Fruit fly (Drosophila melanogaster) whole organism, embryonic: ENCODE data around the gene CG6398.

Experiments used
- Abd-B ChIP-seq: fragments of 200-800 bp; sonication (Bioruptor generic); optimal IDR thresholded peaks from 2 replicates; lab custom pipeline; 2018; ENCODE audit warnings: missing biosample characterization, mild to moderate bottlenecking, missing genetic modification characterization, moderate library complexity
- BEAF-32 ChIP-seq: fragments of 200-800 bp; sonication (Bioruptor generic); optimal IDR thresholded peaks from 3 replicates; lab custom pipeline; 2017; ENCODE audit warnings: missing biosample characterization, missing genetic modification characterization, mild to moderate bottlenecking, moderate library complexity, missing genetic modification reagents
- CG10147 ChIP-seq: fragments of 200-800 bp; sonication (Bioruptor generic); optimal IDR thresholded peaks from 2 replicates; lab custom pipeline; 2019; ENCODE audit warnings: missing biosample characterization, mild to moderate bottlenecking, missing genetic modification characterization, moderate library complexity
- CG10321 ChIP-seq: fragments of 200-800 bp; sonication (Bioruptor generic); IDR thresholded peaks from 2 replicates; pipeline ENCODE4 v1.3.6; 2022; ENCODE audit warnings: missing biosample characterization, missing genetic modification characterization
- CG10462 ChIP-seq: fragments of 200-800 bp; sonication (Bioruptor generic); optimal IDR thresholded peaks from 2 replicates; lab custom pipeline; 2016; ENCODE audit warnings: missing biosample characterization, missing genetic modification characterization
- CG10543 ChIP-seq: fragments of 200-800 bp; sonication (Bioruptor generic); optimal IDR thresholded peaks from 3 replicates; lab custom pipeline; 2017; ENCODE audit warnings: missing biosample characterization, mild to moderate bottlenecking, missing genetic modification characterization, moderate library complexity
- CG10654 ChIP-seq: fragments of 200-800 bp; sonication (Bioruptor generic); optimal IDR thresholded peaks from 2 replicates; lab custom pipeline; 2016; ENCODE audit warnings: missing biosample characterization, missing genetic modification characterization
- CG11085 ChIP-seq: fragments of 200-800 bp; sonication (Bioruptor generic); IDR thresholded peaks from 2 replicates; pipeline ENCODE4 v1.3.6; 2022; ENCODE audit warnings: missing biosample characterization, missing genetic modification characterization
- CG12071 ChIP-seq: fragments of 200-800 bp; sonication (Bioruptor generic); optimal IDR thresholded peaks from 3 replicates; lab custom pipeline; 2018; ENCODE audit warnings: missing biosample characterization, mild to moderate bottlenecking, missing genetic modification characterization
- CG12104 ChIP-seq: fragments of 200-800 bp; sonication (Bioruptor generic); optimal IDR thresholded peaks from 3 replicates; lab custom pipeline; 2016; ENCODE audit warnings: missing biosample characterization, missing genetic modification characterization
- CG15601 ChIP-seq: fragments of 200-800 bp; sonication (Bioruptor generic); optimal IDR thresholded peaks from 3 replicates; lab custom pipeline; 2019; ENCODE audit warnings: missing biosample characterization, mild to moderate bottlenecking, missing genetic modification characterization, moderate library complexity
- CG17361 ChIP-seq: fragments of 200-800 bp; sonication (Bioruptor generic); IDR thresholded peaks from 3 replicates; pipeline ENCODE4 v1.3.6; 2022; ENCODE audit warnings: missing biosample characterization, missing genetic modification characterization
- CG18262 ChIP-seq: fragments of 200-800 bp; optimal IDR thresholded peaks from 3 replicates; lab custom pipeline; 2019; ENCODE audit warnings: missing biosample characterization, mild to moderate bottlenecking, missing genetic modification characterization, moderate library complexity
- CG30020 ChIP-seq: fragments of 200-800 bp; optimal IDR thresholded peaks from 2 replicates; lab custom pipeline; 2019; ENCODE audit warnings: missing biosample characterization, mild to moderate bottlenecking, missing genetic modification characterization, moderate library complexity
- CG32532 ChIP-seq: fragments of 200-800 bp; sonication (Bioruptor generic); IDR thresholded peaks from 2 replicates; pipeline ENCODE4 v1.3.6; 2022; ENCODE audit warnings: missing biosample characterization, missing genetic modification characterization
- CG32767 ChIP-seq: fragments of 200-800 bp; sonication (Bioruptor generic); IDR thresholded peaks from 2 replicates; pipeline ENCODE4 v1.3.6; 2022; ENCODE audit warnings: missing biosample characterization, missing genetic modification characterization
- CG5245 ChIP-seq: fragments of 200-800 bp; sonication (Bioruptor generic); optimal IDR thresholded peaks from 3 replicates; lab custom pipeline; 2016; ENCODE audit warnings: missing biosample characterization, missing genetic modification characterization
- CG8478 ChIP-seq: fragments of >200 bp; optimal IDR thresholded peaks from 2 replicates; lab custom pipeline; 2018
- CG9797 ChIP-seq: fragments of 200-800 bp; sonication (Bioruptor generic); optimal IDR thresholded peaks from 3 replicates; lab custom pipeline; 2018; ENCODE audit warnings: missing biosample characterization, mild to moderate bottlenecking, missing genetic modification characterization
- CkIIα-i1 ChIP-seq: fragments of 200-800 bp; sonication (Bioruptor generic); IDR thresholded peaks from 2 replicates; pipeline ENCODE4 v1.3.6; 2022; ENCODE audit warnings: missing biosample characterization, missing genetic modification characterization
- D ChIP-seq, 2 experiments: fragments of 200-800 bp in 1 of 2; fragments of >200 bp in 1 of 2; sonication (Bioruptor generic) in 1 of 2; optimal IDR thresholded peaks; 2 replicates in 1 of 2; 3 replicates in 1 of 2; lab custom pipeline; 2017; ENCODE audit warnings: mild to moderate bottlenecking in 1 of 2, missing biosample characterization in 1 of 2, missing genetic modification characterization in 1 of 2, missing genetic modification reagents in 1 of 2
- Dek ChIP-seq: fragments of 200-800 bp; sonication (Bioruptor generic); optimal IDR thresholded peaks from 3 replicates; lab custom pipeline; 2019; ENCODE audit warnings: missing biosample characterization, mild to moderate bottlenecking, missing genetic modification characterization, moderate library complexity
- Dip3 ChIP-seq: fragments of 200-800 bp; sonication (Bioruptor generic); optimal IDR thresholded peaks from 3 replicates; lab custom pipeline; 2016; ENCODE audit warnings: missing biosample characterization, missing genetic modification characterization
- Doc3 ChIP-seq: fragments of 200-800 bp; sonication (Bioruptor generic); IDR thresholded peaks from 3 replicates; pipeline ENCODE4 v1.3.6; 2022; ENCODE audit warnings: missing biosample characterization, missing genetic modification characterization; ENCODE audit not compliant: partially characterized antibody
- Fer2 ChIP-seq: fragments of 200-800 bp; sonication (Bioruptor generic); optimal IDR thresholded peaks from 2 replicates; lab custom pipeline; 2018; ENCODE audit warnings: missing biosample characterization, mild to moderate bottlenecking, missing genetic modification characterization, moderate library complexity
- GATAe ChIP-seq: fragments of 200-800 bp; sonication (Bioruptor generic); conservative IDR thresholded peaks from 2 replicates; pipeline ENCODE4 v1.3.6; 2022; ENCODE audit warnings: missing biosample characterization, missing genetic modification characterization
- H15 ChIP-seq: fragments of 200-800 bp; sonication (Bioruptor generic); IDR thresholded peaks from 3 replicates; pipeline ENCODE4 v1.3.6; 2022; ENCODE audit warnings: missing biosample characterization, missing genetic modification characterization
- Lim3 ChIP-seq: fragments of 200-800 bp; sonication (Bioruptor generic); IDR thresholded peaks from 2 replicates; pipeline ENCODE4 v1.3.6; 2022; ENCODE audit warnings: missing biosample characterization, missing genetic modification characterization
- Max ChIP-seq: fragments of 200-800 bp; sonication (Bioruptor generic); optimal IDR thresholded peaks from 2 replicates; lab custom pipeline; 2016; ENCODE audit warnings: missing biosample characterization, mild to moderate bottlenecking, missing genetic modification characterization
- NC2β ChIP-seq: fragments of 200-800 bp; sonication (Bioruptor generic); optimal IDR thresholded peaks from 2 replicates; lab custom pipeline; 2016; ENCODE audit warnings: missing biosample characterization, missing genetic modification characterization
- Scr ChIP-seq: fragments of 200-800 bp; sonication (Bioruptor generic); IDR thresholded peaks from 2 replicates; pipeline ENCODE4 v1.3.6; 2022; ENCODE audit warnings: missing biosample characterization, missing genetic modification characterization; ENCODE audit not compliant: partially characterized antibody
- Side ChIP-seq: fragments of 200-800 bp; sonication (Bioruptor generic); optimal IDR thresholded peaks from 2 replicates; lab custom pipeline; 2016; ENCODE audit warnings: missing biosample characterization, missing genetic modification characterization
- Spps ChIP-seq: fragments of 200-800 bp; sonication (Bioruptor generic); optimal IDR thresholded peaks from 2 replicates; lab custom pipeline; 2018; ENCODE audit warnings: missing biosample characterization, mild to moderate bottlenecking, missing genetic modification characterization
- TFAM ChIP-seq: fragments of 200-800 bp; sonication (Bioruptor generic); optimal IDR thresholded peaks from 2 replicates; lab custom pipeline; 2017; ENCODE audit warnings: missing biosample characterization, missing genetic modification characterization, inconsistent platforms
- ato ChIP-seq: fragments of 200-800 bp; sonication (Bioruptor generic); IDR thresholded peaks from 2 replicates; pipeline ENCODE4 v1.3.6; 2022; ENCODE audit warnings: missing biosample characterization, missing genetic modification characterization; ENCODE audit not compliant: partially characterized antibody
- caup ChIP-seq: fragments of 200-800 bp; sonication (Bioruptor generic); optimal IDR thresholded peaks from 3 replicates; lab custom pipeline; 2017; ENCODE audit warnings: missing biosample characterization, mild to moderate bottlenecking, missing genetic modification characterization, moderate library complexity; ENCODE audit not compliant: severe bottlenecking
- disco-r ChIP-seq: fragments of 200-800 bp; sonication (Bioruptor generic); optimal IDR thresholded peaks from 2 replicates; lab custom pipeline; 2016; ENCODE audit warnings: missing biosample characterization, missing genetic modification characterization
- gcm ChIP-seq: fragments of 200-800 bp; sonication (Bioruptor generic); optimal IDR thresholded peaks from 2 replicates; lab custom pipeline; 2019; ENCODE audit warnings: missing biosample characterization, mild to moderate bottlenecking, missing genetic modification characterization, moderate library complexity
- gfzf ChIP-seq: fragments of 200-800 bp; sonication (Bioruptor generic); optimal IDR thresholded peaks from 2 replicates; lab custom pipeline; 2016; ENCODE audit warnings: missing biosample characterization, mild to moderate bottlenecking, missing genetic modification characterization, moderate library complexity
- jigr1 ChIP-seq: fragments of 200-800 bp; sonication (Bioruptor generic); IDR thresholded peaks from 3 replicates; pipeline ENCODE4 v1.3.6; 2022; ENCODE audit warnings: missing biosample characterization, missing genetic modification characterization
- jing ChIP-seq: fragments of 200-800 bp; sonication (Bioruptor generic); optimal IDR thresholded peaks from 2 replicates; lab custom pipeline; 2018; ENCODE audit warnings: missing biosample characterization, mild to moderate bottlenecking, missing genetic modification characterization
- lov ChIP-seq, 2 experiments: fragments of 200-800 bp in 1 of 2; fragments of >200 bp in 1 of 2; sonication (Bioruptor generic) in 1 of 2; IDR thresholded peaks in 1 of 2; optimal IDR thresholded peaks in 1 of 2; 2 replicates in 1 of 2; 3 replicates in 1 of 2; pipeline versions ENCODE4 v1.3.6 to Lab custom; 2017 to 2022; ENCODE audit warnings: missing biosample characterization in 1 of 2, missing genetic modification characterization in 1 of 2
- nerfin-2 ChIP-seq: fragments of 200-800 bp; sonication (Bioruptor generic); IDR thresholded peaks from 2 replicates; pipeline ENCODE4 v1.3.6; 2022; ENCODE audit warnings: missing biosample characterization, missing genetic modification characterization; ENCODE audit not compliant: partially characterized antibody
- p53 ChIP-seq: fragments of 200-800 bp; sonication (Bioruptor generic); optimal IDR thresholded peaks from 2 replicates; lab custom pipeline; 2016; ENCODE audit warnings: missing biosample characterization, missing genetic modification characterization
- pnt ChIP-seq: fragments of 200-800 bp; sonication (Bioruptor generic); optimal IDR thresholded peaks from 3 replicates; lab custom pipeline; 2016; ENCODE audit warnings: missing biosample characterization, missing genetic modification characterization
- sens-2 ChIP-seq: fragments of 200-800 bp; sonication (Bioruptor generic); IDR thresholded peaks from 2 replicates; pipeline ENCODE4 v1.3.6; 2022; ENCODE audit warnings: missing biosample characterization, missing genetic modification characterization
- stwl ChIP-seq: fragments of 200-800 bp; sonication (Bioruptor generic); optimal IDR thresholded peaks from 3 replicates; lab custom pipeline; 2018; ENCODE audit warnings: missing biosample characterization, mild to moderate bottlenecking, missing genetic modification characterization, moderate library complexity
- toy ChIP-seq: fragments of 200-800 bp; sonication (Bioruptor generic); IDR thresholded peaks from 2 replicates; pipeline ENCODE4 v1.3.6; 2022; ENCODE audit warnings: missing biosample characterization, missing genetic modification characterization
- zf30C ChIP-seq: fragments of 200-800 bp; sonication (Bioruptor generic); optimal IDR thresholded peaks from 3 replicates; lab custom pipeline; 2018; ENCODE audit warnings: missing biosample characterization, mild to moderate bottlenecking, missing genetic modification characterization
- zfh2 ChIP-seq: fragments of 200-800 bp; sonication (Bioruptor generic); optimal IDR thresholded peaks from 2 replicates; lab custom pipeline; 2016; ENCODE audit warnings: missing biosample characterization, missing genetic modification characterization

Gene CG6398

DNA sequence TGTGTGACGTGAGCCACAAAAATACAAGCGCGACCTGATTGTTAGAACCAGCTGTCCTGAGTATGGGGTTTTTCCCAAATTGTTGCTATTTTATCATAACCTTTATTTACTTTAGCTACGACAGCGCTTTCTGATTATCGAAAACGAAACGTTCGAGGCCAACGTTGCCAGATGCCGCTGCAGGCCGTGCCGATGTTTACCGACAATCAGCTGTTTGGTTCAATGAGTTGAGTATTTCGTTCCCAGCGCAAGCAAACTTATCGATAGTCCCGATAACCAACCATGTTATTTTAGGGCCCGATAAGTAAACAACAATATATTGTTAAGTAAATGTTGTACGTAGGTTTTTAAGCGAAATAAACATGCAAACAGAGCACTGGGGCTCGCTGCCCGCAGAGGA lies 19.6 kb downstream of the CG6398 start, which contains the start of the genes CG15814 and Spt7 (continued):
- peak; percentile 40 for TF ChIP-seq CG15601
- no peak for TF ChIP-seq CG10654 (GFP tag; lab: Kevin White, UChicago)
- TF ChIP-seq CG32767 (GFP tag; lab: Robert Waterston, UW): no peak
- TF ChIP-seq jigr1 (GFP tag; lab: Robert Waterston, UW): no peak
- no peak for TF ChIP-seq Lim3 (GFP tag; lab: Robert Waterston, UW)
- peak; percentile 32 for TF ChIP-seq CG30020 (tag; lab: Kevin White, UChicago)
- TF ChIP-seq lov (optimal IDR thresholded peaks at IDR 0.05; lab: Kevin White, UChicago): no peak
- TF ChIP-seq lov (GFP tag; IDR thresholded peaks at IDR 0.05; lab: Robert Waterston, UW): no peak
- no peak for TF ChIP-seq sens-2 (GFP tag; lab: Robert Waterston, UW)
- peak; percentile 46 for TF ChIP-seq pnt (GFP tag; lab: Kevin White, UChicago)
- no peak for TF ChIP-seq toy (GFP tag; lab: Robert Waterston, UW)
- peak; percentile 60 for TF ChIP-seq CG10147 (GFP tag; lab: Kevin White, UChicago)
- no peak for TF ChIP-seq CG32532
- TF ChIP-seq zfh2 (GFP tag; lab: Kevin White, UChicago): peak; percentile 9
- no peak for TF ChIP-seq Spps (tag; lab: Kevin White, UChicago)
- no peak for TF ChIP-seq zf30C (GFP tag; lab: Kevin White, UChicago)
- TF ChIP-seq Dip3 (GFP tag; lab: Kevin White, UChicago): no peak
- TF ChIP-seq BEAF-32 (GFP tag; lab: Kevin White, UChicago): peak; percentile 88
- no peak for TF ChIP-seq CkIIα-i1 (GFP tag; lab: Robert Waterston, UW)
- TF ChIP-seq Doc3: peak; percentile 63
- TF ChIP-seq NC2β (GFP tag; lab: Kevin White, UChicago): peak; percentile 40
- TF ChIP-seq CG9797 (GFP tag; lab: Kevin White, UChicago): peak; percentile 54
- TF ChIP-seq Fer2 (tag; lab: Kevin White, UChicago): no peak
- no peak for TF ChIP-seq CG8478 (lab: Kevin White, UChicago)
- no peak for TF ChIP-seq CG10462 (GFP tag; lab: Kevin White, UChicago)
- peak; percentile 60 for TF ChIP-seq stwl (tag; lab: Kevin White, UChicago)
- no peak for TF ChIP-seq GATAe (GFP tag; lab: Robert Waterston, UW)
- TF ChIP-seq jing (GFP tag; lab: Kevin White, UChicago): no peak
- no peak for TF ChIP-seq CG5245
- peak; percentile 6 for TF ChIP-seq CG18262
- TF ChIP-seq nerfin-2 (GFP tag; lab: Robert Waterston, UW): peak; percentile 81
- peak; percentile 60 for TF ChIP-seq CG10543 (GFP tag; lab: Kevin White, UChicago)
- peak; percentile 47 for TF ChIP-seq caup
- TF ChIP-seq Dek (tag; lab: Kevin White, UChicago): no peak
- no peak for TF ChIP-seq CG11085 (GFP tag; lab: Robert Waterston, UW)
- no peak for TF ChIP-seq TFAM
- TF ChIP-seq CG12071: no peak
- TF ChIP-seq CG12104 (GFP tag; lab: Kevin White, UChicago): no peak
- no peak for TF ChIP-seq H15 (GFP tag; lab: Robert Waterston, UW)
- TF ChIP-seq Max (GFP tag; lab: Kevin White, UChicago): no peak
- no peak for TF ChIP-seq D (optimal IDR thresholded peaks at IDR 0.05; lab: Kevin White, UChicago)
- no peak for TF ChIP-seq D (GFP tag; optimal IDR thresholded peaks at IDR 0.05; lab: Kevin White, UChicago)
- no peak for TF ChIP-seq gcm (GFP tag; lab: Kevin White, UChicago)
- TF ChIP-seq CG10321 (GFP tag; lab: Robert Waterston, UW): no peak
- TF ChIP-seq Abd-B (GFP tag; lab: Kevin White, UChicago): peak; percentile 24
- TF ChIP-seq disco-r: no peak
- no peak for TF ChIP-seq p53 (GFP tag; lab: Kevin White, UChicago)
- TF ChIP-seq Scr (GFP tag; lab: Robert Waterston, UW): peak; percentile 83
- no peak for TF ChIP-seq Side (GFP tag; lab: Kevin White, UChicago)
- TF ChIP-seq ato (GFP tag; lab: Robert Waterston, UW): peak; percentile 91
- 0 out of 3 replicates have a peak, but pooled peaks have one; percentile 25 for TF ChIP-seq CG17361 (GFP tag; lab: Robert Waterston, UW)
- TF ChIP-seq gfzf (GFP tag; lab: Kevin White, UChicago): peak; percentile 26
